Fruit fly (Drosophila melanogaster) whole organism, prepupa: ENCODE measurements around the gene CG33511.
A peak's percentile ranks its signal among the peaks of the same experiment; 100 is the strongest.

Experiments
- CG1621 ChIP-seq: fragments of 200-800 bp; sonication (Bioruptor generic); optimal IDR thresholded peaks from 3 replicates; lab custom pipeline; 2018; ENCODE audit warnings: missing biosample characterization, mild to moderate bottlenecking, missing genetic modification characterization
- CG31627 ChIP-seq: fragments of 200-800 bp; sonication (Bioruptor generic); optimal IDR thresholded peaks from 3 replicates; lab custom pipeline; 2016; ENCODE audit warnings: missing biosample characterization, missing genetic modification characterization
- CG32006 ChIP-seq: fragments of 200-800 bp; sonication (Bioruptor generic); optimal IDR thresholded peaks from 3 replicates; lab custom pipeline; 2017; ENCODE audit warnings: missing biosample characterization, mild to moderate bottlenecking, missing genetic modification characterization
- CG3919 ChIP-seq: fragments of 200-800 bp; sonication (Bioruptor generic); optimal IDR thresholded peaks from 3 replicates; lab custom pipeline; 2016; ENCODE audit warnings: missing biosample characterization, missing genetic modification characterization
- Eip78C ChIP-seq: fragments of 200-800 bp; sonication (Bioruptor generic); peaks from one replicate; lab custom pipeline; 2016; ENCODE audit warnings: missing biosample characterization, missing genetic modification characterization
- Eip93F ChIP-seq: fragments of 200-800 bp; sonication (Bioruptor generic); optimal IDR thresholded peaks from 2 replicates; lab custom pipeline; 2016; ENCODE audit warnings: missing biosample characterization, mild to moderate bottlenecking, missing genetic modification characterization
- Ets96B ChIP-seq: fragments of 200-800 bp; optimal IDR thresholded peaks from 2 replicates; lab custom pipeline; 2019; ENCODE audit warnings: missing biosample characterization, mild to moderate bottlenecking, missing genetic modification characterization, moderate library complexity
- Gug ChIP-seq: fragments of 200-800 bp; sonication (Bioruptor generic); IDR thresholded peaks from 2 replicates; pipeline ENCODE4 v1.3.6; 2022; ENCODE audit warnings: missing biosample characterization, missing genetic modification characterization
- Smox ChIP-seq: fragments of 200-800 bp; sonication (Bioruptor generic); optimal IDR thresholded peaks from 3 replicates; lab custom pipeline; 2016; ENCODE audit warnings: missing biosample characterization, missing genetic modification characterization
- fkh ChIP-seq: fragments of 200-800 bp; sonication (Bioruptor generic); optimal IDR thresholded peaks from 3 replicates; lab custom pipeline; 2017; ENCODE audit warnings: missing biosample characterization, mild to moderate bottlenecking, missing genetic modification characterization, moderate library complexity
- ss ChIP-seq, 2 experiments: fragments of 200-800 bp; sonication (Bioruptor generic); optimal IDR thresholded peaks; 2 replicates in 1 of 2; 3 replicates in 1 of 2; lab custom pipeline; 2017 to 2018; ENCODE audit warnings: mild to moderate bottlenecking in 2 of 2, missing biosample characterization in 2 of 2, missing genetic modification characterization in 2 of 2, moderate library complexity in 1 of 2
- topi ChIP-seq: fragments of 200-800 bp; sonication (Bioruptor generic); optimal IDR thresholded peaks from 3 replicates; lab custom pipeline; 2016; ENCODE audit warnings: missing biosample characterization, missing genetic modification characterization

The CG33511 gene

dm6 chr2L:21038723-21039122, 43.6 kb downstream of the CG33511 start (continued):
- TF ChIP-seq topi (GFP tag; lab: Kevin White, UChicago) (peak; percentile 32), Ets96B (tag; lab: Kevin White, UChicago) (no peak), Eip93F (GFP tag; lab: Kevin White, UChicago) (no peak)

dm6 chr2L:21037723-21038122, 44.6 kb downstream of the CG33511 start:
- TF ChIP-seq CG1621 (tag; lab: Kevin White, UChicago): no peak
- no peak for TF ChIP-seq CG3919 (GFP tag; lab: Kevin White, UChicago)
- no peak for TF ChIP-seq Smox (GFP tag; lab: Kevin White, UChicago)
- peak; percentile 52 for TF ChIP-seq fkh (GFP tag; lab: Kevin White, UChicago)

- TF ChIP-seq Eip78C (peak; percentile 55), Gug (GFP tag; lab: Robert Waterston, UW) (no peak), CG32006 (GFP tag; lab: Kevin White, UChicago) (peak; percentile 1)
Observed at dm6 chr2L:21035704-21036369, 46.5 kb downstream of the CG33511 start.

dm6 chr2L:21034388-21034787, 47.9 kb downstream of the CG33511 start:
- no peak for TF ChIP-seq CG3919 (GFP tag; lab: Kevin White, UChicago)
- TF ChIP-seq ss (GFP tag; optimal IDR thresholded peaks at IDR 0.05; lab: Kevin White, UChicago): peak in 1 of 2 experiments; percentile 1
- no peak for TF ChIP-seq Ets96B (tag; lab: Kevin White, UChicago)
- TF ChIP-seq, all 60 proteins: peak for 1

- TF ChIP-seq Eip78C (peak; percentile 9), CG31627 (no peak), ss (GFP tag; optimal IDR thresholded peaks at IDR 0.05; lab: Kevin White, UChicago) (peak in 1 of 2 experiments; percentile 66)
Observed at dm6 chr2L:21033315-21033714, 49.0 kb downstream of the CG33511 start.
